Worm (Caenorhabditis elegans) whole organism, mixed stage, embryonic: ENCODE measurements around the gene F28A12.10.

ENCODE experiments used
- M03D4.4 ChIP-seq: sonication (generic microtip); optimal IDR thresholded peaks from 2 replicates; lab custom pipeline; 2017; ENCODE audit warnings: mild to moderate bottlenecking, missing genetic modification characterization, missing compliant biosample characterization
- bed-3 ChIP-seq: fragments of 200-800 bp; sonication (Bioruptor generic); optimal IDR thresholded peaks from 3 replicates; lab custom pipeline; 2018; ENCODE audit warnings: mild to moderate bottlenecking, missing genetic modification characterization, moderate library complexity, missing compliant biosample characterization
- blmp-1 ChIP-seq: fragments of 150-350 bp; optimal IDR thresholded peaks from 2 replicates; lab custom pipeline; 2014; ENCODE audit warnings: missing biosample characterization, missing genetic modification characterization
- ceh-39 ChIP-seq: fragments of 150-350 bp; optimal IDR thresholded peaks from 2 replicates; lab custom pipeline; 2014; ENCODE audit warnings: missing biosample characterization, missing genetic modification characterization
- ceh-43 ChIP-seq: fragments of 200-800 bp; sonication (Bioruptor generic); optimal IDR thresholded peaks from 2 replicates; lab custom pipeline; 2018; ENCODE audit warnings: mild to moderate bottlenecking, missing genetic modification characterization, moderate library complexity, missing compliant biosample characterization
- ceh-83 ChIP-seq: fragments of 200-800 bp; sonication (Bioruptor generic); optimal IDR thresholded peaks from 2 replicates; lab custom pipeline; 2018; ENCODE audit warnings: mild to moderate bottlenecking, missing genetic modification characterization, missing compliant biosample characterization
- ces-1 ChIP-seq: fragments of 150-350 bp; optimal IDR thresholded peaks from 2 replicates; lab custom pipeline; 2014; ENCODE audit warnings: missing biosample characterization, missing genetic modification reagents, missing genetic modification characterization
- drap-1 ChIP-seq: fragments of 200-800 bp; sonication (Bioruptor generic); optimal IDR thresholded peaks from 3 replicates; lab custom pipeline; 2018; ENCODE audit warnings: mild to moderate bottlenecking, missing genetic modification characterization, missing compliant biosample characterization
- elt-1 ChIP-seq: sonication (generic microtip); optimal IDR thresholded peaks from 2 replicates; lab custom pipeline; 2017; ENCODE audit warnings: missing genetic modification characterization, mild to moderate bottlenecking, missing compliant biosample characterization, antibody characterized with exemption, moderate library complexity, borderline replicate concordance; ENCODE audit not compliant: insufficient read depth
- elt-3 ChIP-seq: fragments of 150-350 bp; optimal IDR thresholded peaks from 2 replicates; lab custom pipeline; 2014; ENCODE audit warnings: missing biosample characterization, missing genetic modification characterization
- ham-2 ChIP-seq: fragments of 200-800 bp; sonication (Bioruptor generic); optimal IDR thresholded peaks from 2 replicates; lab custom pipeline; 2018; ENCODE audit warnings: mild to moderate bottlenecking, missing genetic modification characterization, missing compliant biosample characterization
- hlh-1 ChIP-seq: fragments of 150-350 bp; optimal IDR thresholded peaks from 2 replicates; lab custom pipeline; 2014; ENCODE audit warnings: missing biosample characterization, missing genetic modification reagents, missing genetic modification characterization
- lin-13 ChIP-seq: fragments of 150-350 bp; optimal IDR thresholded peaks from 2 replicates; lab custom pipeline; 2014; ENCODE audit warnings: missing biosample characterization, missing genetic modification characterization
- lin-32 ChIP-seq: fragments of 200-800 bp; sonication (Bioruptor generic); optimal IDR thresholded peaks from 2 replicates; lab custom pipeline; 2018; ENCODE audit warnings: mild to moderate bottlenecking, missing genetic modification characterization, missing compliant biosample characterization
- lsy-2 ChIP-seq: fragments of 150-350 bp; optimal IDR thresholded peaks from 2 replicates; lab custom pipeline; 2014; ENCODE audit warnings: missing biosample characterization, missing genetic modification characterization
- mab-5 ChIP-seq: fragments of 150-350 bp; optimal IDR thresholded peaks from 2 replicates; lab custom pipeline; 2014; ENCODE audit warnings: missing biosample characterization, missing genetic modification characterization
- mep-1 ChIP-seq: fragments of 150-350 bp; optimal IDR thresholded peaks from 2 replicates; lab custom pipeline; 2017; ENCODE audit warnings: missing biosample characterization, missing genetic modification reagents, missing genetic modification characterization, inconsistent platforms
- mls-2 ChIP-seq: sonication (generic microtip); optimal IDR thresholded peaks from 2 replicates; lab custom pipeline; 2016; ENCODE audit warnings: mild to moderate bottlenecking, missing genetic modification characterization, moderate library complexity, missing compliant biosample characterization
- nhr-2 ChIP-seq: fragments of 150-350 bp; optimal IDR thresholded peaks from 2 replicates; lab custom pipeline; 2014; ENCODE audit warnings: missing biosample characterization, missing genetic modification characterization
- nhr-28 ChIP-seq: fragments of 150-350 bp; optimal IDR thresholded peaks from 2 replicates; lab custom pipeline; 2014; ENCODE audit warnings: missing biosample characterization, missing genetic modification characterization
- nhr-76 ChIP-seq: sonication (generic microtip); optimal IDR thresholded peaks from 2 replicates; lab custom pipeline; 2017; ENCODE audit warnings: missing biosample characterization, missing genetic modification characterization
- pha-4 ChIP-seq: fragments of 150-350 bp; optimal IDR thresholded peaks from 2 replicates; lab custom pipeline; 2018; ENCODE audit warnings: missing biosample characterization, missing genetic modification reagents, missing genetic modification characterization
- snpc-4 ChIP-seq: fragments of 150-350 bp; optimal IDR thresholded peaks from 2 replicates; lab custom pipeline; 2014; ENCODE audit warnings: missing biosample characterization, missing genetic modification characterization
- sptf-1 ChIP-seq: sonication (generic microtip); optimal IDR thresholded peaks from 2 replicates; lab custom pipeline; 2017; ENCODE audit warnings: mild to moderate bottlenecking, missing genetic modification characterization, moderate library complexity, missing compliant biosample characterization
- unc-120 ChIP-seq: sonication (generic microtip); optimal IDR thresholded peaks from 2 replicates; lab custom pipeline; 2017; ENCODE audit warnings: missing genetic modification characterization, missing compliant biosample characterization; ENCODE audit not compliant: poor library complexity, severe bottlenecking
- unc-39 ChIP-seq: fragments of 150-350 bp; optimal IDR thresholded peaks from 2 replicates; lab custom pipeline; 2014; ENCODE audit warnings: missing biosample characterization, missing genetic modification characterization
- unc-62 ChIP-seq: fragments of 150-350 bp; optimal IDR thresholded peaks from 2 replicates; lab custom pipeline; 2014; ENCODE audit warnings: missing biosample characterization, missing genetic modification reagents, missing genetic modification characterization
- zip-8 ChIP-seq: fragments of 150-350 bp; optimal IDR thresholded peaks from 2 replicates; lab custom pipeline; 2014; ENCODE audit warnings: missing biosample characterization, missing genetic modification characterization
- ztf-11 ChIP-seq: fragments of 150-350 bp; optimal IDR thresholded peaks from 2 replicates; lab custom pipeline; 2014; ENCODE audit warnings: missing biosample characterization, missing genetic modification characterization

Gene F28A12.10

ce11 chrV:8668224-8668623 lies 30.7 kb upstream of the F28A12.10 start:
- TF ChIP-seq lin-13 = no peak
- peak; percentile 50 for TF ChIP-seq blmp-1 (tag; lab: Kevin White, UChicago)

ce11 chrV:8667230-8668021 lies 29.9 kb upstream of the F28A12.10 start:
- peak; percentile 89 for TF ChIP-seq hlh-1 (tag; lab: Kevin White, UChicago)
- peak; percentile 76 for TF ChIP-seq unc-120 (tag; lab: Kevin White, UChicago)
- TF ChIP-seq blmp-1 (tag; lab: Kevin White, UChicago) = no peak
- TF ChIP-seq unc-62 (GFP tag; lab: Kevin White, UChicago) = peak; percentile 22

ce11 chrV:8665765-8666164 lies 28.2 kb upstream of the F28A12.10 start, which contains the start of gene ZC190.4:
Gene ZC190.4, plus strand, starts transcription at chrV:8666065.
- TF ChIP-seq nhr-28 = no peak
- no peak for TF ChIP-seq mep-1 (tag; lab: Kevin White, UChicago)
- TF ChIP-seq M03D4.4 (tag; lab: Kevin White, UChicago) = no peak
- no peak for TF ChIP-seq sptf-1 (tag; lab: Kevin White, UChicago)
- no peak for TF ChIP-seq zip-8 (tag; lab: Kevin White, UChicago)
- no peak for TF ChIP-seq lsy-2 (tag; lab: Kevin White, UChicago)
- TF ChIP-seq, all 35 proteins: peak for 0

- no peak for TF ChIP-seq hlh-1 (tag; lab: Kevin White, UChicago)
- TF ChIP-seq pha-4 (tag; lab: Kevin White, UChicago) = no peak
- TF ChIP-seq ztf-11 (tag; lab: Kevin White, UChicago) = no peak
- no peak for TF ChIP-seq elt-3 (tag; lab: Kevin White, UChicago)
- no peak for TF ChIP-seq lin-13
- TF ChIP-seq blmp-1 (tag; lab: Kevin White, UChicago) = no peak
- TF ChIP-seq drap-1 (GFP tag; lab: Kevin White, UChicago) = no peak
- no peak for TF ChIP-seq zip-8 (tag; lab: Kevin White, UChicago)
- TF ChIP-seq mls-2 = no peak
- TF ChIP-seq ceh-39 (tag; lab: Kevin White, UChicago) = no peak
- no peak for TF ChIP-seq bed-3 (GFP tag; lab: Kevin White, UChicago)
- TF ChIP-seq lin-32 (GFP tag; lab: Kevin White, UChicago) = no peak
- no peak for TF ChIP-seq mab-5
- TF ChIP-seq ceh-83 (GFP tag; lab: Kevin White, UChicago) = no peak
- no peak for TF ChIP-seq elt-1 (tag; lab: Kevin White, UChicago)
- no peak for TF ChIP-seq ham-2
- no peak for TF ChIP-seq unc-120 (tag; lab: Kevin White, UChicago)
Measured at ce11 chrV:8663023-8663422, 25.5 kb upstream of the F28A12.10 start.

- TF ChIP-seq nhr-2 (tag; lab: Kevin White, UChicago) (no peak), mep-1 (tag; lab: Kevin White, UChicago) (no peak), drap-1 (GFP tag; lab: Kevin White, UChicago) (no peak), nhr-76 (no peak), mls-2 (no peak), nhr-28 (no peak), unc-39 (no peak), M03D4.4 (tag; lab: Kevin White, UChicago) (no peak), ceh-43 (GFP tag; lab: Kevin White, UChicago) (no peak), ztf-11 (tag; lab: Kevin White, UChicago) (no peak), pha-4 (tag; lab: Kevin White, UChicago) (no peak), elt-1 (tag; lab: Kevin White, UChicago) (no peak), ces-1 (GFP tag; lab: Kevin White, UChicago) (no peak), bed-3 (GFP tag; lab: Kevin White, UChicago) (no peak), snpc-4 (tag; lab: Kevin White, UChicago) (no peak)
- TF ChIP-seq, all 35 proteins: peak for 0
Measured at ce11 chrV:8662056-8663006, 24.8 kb upstream of the F28A12.10 start.
